Worm (Caenorhabditis elegans) whole organism, dauer: ENCODE data around the gene F20G2.5.

Source experiments
- unc-62 ChIP-seq: sonication (generic microtip); optimal IDR thresholded peaks from 2 replicates; lab custom pipeline; 2017; ENCODE audit warnings: missing biosample characterization, missing genetic modification reagents, missing genetic modification characterization

F20G2.5 gene

ce11 chrV:13768941-13769436 lies 2.3 kb upstream of the F20G2.5 start, which contains the start of gene nas-24:
TSS of gene nas-24 (plus strand) at chrV:13769386.
- TF ChIP-seq unc-62 (GFP tag; lab: Kevin White, UChicago) = no peak

ce11 chrV:13775529-13775928 lies 4.2 kb downstream of the F20G2.5 start, which contains the start of gene F53C11.1:
TSS of gene F53C11.1 (plus strand) at chrV:13775796.
- TF ChIP-seq unc-62 (GFP tag; lab: Kevin White, UChicago) = no peak

- no peak for TF ChIP-seq unc-62 (GFP tag; lab: Kevin White, UChicago)
These were observed 6.5 kb downstream of the F20G2.5 start, which contains the start of gene F53C11.9 for ce11 chrV:13777857-13778256. TSS of gene F53C11.9 (plus strand) at chrV:13778015.

ce11 chrV:13780902-13781301 lies 9.6 kb downstream of the F20G2.5 start:
- TF ChIP-seq unc-62 (GFP tag; lab: Kevin White, UChicago) = no peak

DNA sequence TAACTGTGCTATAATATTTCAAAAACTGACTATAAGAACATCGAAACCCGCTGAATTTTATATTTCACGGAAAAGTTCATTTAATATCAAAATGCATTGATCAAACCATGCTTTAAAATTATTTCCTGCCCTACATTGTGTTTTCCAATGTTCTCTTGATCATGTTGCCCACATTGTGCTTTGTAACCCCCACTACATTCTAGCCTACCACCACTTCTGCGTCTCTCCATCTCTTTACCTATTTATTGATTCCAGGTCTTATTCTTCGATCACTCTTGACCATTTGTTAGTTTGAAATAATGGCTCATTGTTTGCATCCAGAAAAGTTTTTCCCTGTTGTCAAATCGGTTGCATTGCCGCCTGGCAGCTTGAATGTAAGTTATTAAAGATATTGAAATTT lies 10.9 kb downstream of the F20G2.5 start, which contains the start of gene decr-1.1:
Gene decr-1.1 (plus strand): TSS at position 210 of the 400 bp plus-strand sequence.
- no peak for TF ChIP-seq unc-62 (GFP tag; lab: Kevin White, UChicago)

DNA sequence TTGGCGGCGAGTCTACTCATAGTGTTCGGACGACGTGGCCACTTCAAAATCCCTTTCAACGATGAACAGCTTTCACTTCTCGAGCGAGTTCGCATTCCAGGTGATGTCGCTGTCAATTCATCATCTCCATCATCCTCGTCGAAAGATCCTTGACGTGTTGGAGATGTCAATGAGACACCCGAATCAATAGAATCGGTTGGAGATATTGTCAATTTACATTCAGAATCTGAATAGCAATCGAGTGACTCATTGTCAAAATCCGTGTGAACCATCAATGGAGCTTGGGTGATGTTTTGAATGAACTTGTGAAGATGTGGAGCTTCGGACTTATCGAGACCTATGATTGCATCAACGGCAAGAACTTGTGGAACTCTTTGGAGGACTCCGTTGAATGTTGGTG lies 14.5 kb downstream of the F20G2.5 start:
- no peak for TF ChIP-seq unc-62 (GFP tag; lab: Kevin White, UChicago)

ce11 chrV:13787225-13787898 lies 16.1 kb downstream of the F20G2.5 start, which contains the start of the genes F53C11.4 and F53C11.5:
TSS of gene F53C11.4 (minus strand) at chrV:13787352.
TSS of gene F53C11.5 (plus strand) at chrV:13787549.
- no peak for TF ChIP-seq unc-62 (GFP tag; lab: Kevin White, UChicago)

DNA sequence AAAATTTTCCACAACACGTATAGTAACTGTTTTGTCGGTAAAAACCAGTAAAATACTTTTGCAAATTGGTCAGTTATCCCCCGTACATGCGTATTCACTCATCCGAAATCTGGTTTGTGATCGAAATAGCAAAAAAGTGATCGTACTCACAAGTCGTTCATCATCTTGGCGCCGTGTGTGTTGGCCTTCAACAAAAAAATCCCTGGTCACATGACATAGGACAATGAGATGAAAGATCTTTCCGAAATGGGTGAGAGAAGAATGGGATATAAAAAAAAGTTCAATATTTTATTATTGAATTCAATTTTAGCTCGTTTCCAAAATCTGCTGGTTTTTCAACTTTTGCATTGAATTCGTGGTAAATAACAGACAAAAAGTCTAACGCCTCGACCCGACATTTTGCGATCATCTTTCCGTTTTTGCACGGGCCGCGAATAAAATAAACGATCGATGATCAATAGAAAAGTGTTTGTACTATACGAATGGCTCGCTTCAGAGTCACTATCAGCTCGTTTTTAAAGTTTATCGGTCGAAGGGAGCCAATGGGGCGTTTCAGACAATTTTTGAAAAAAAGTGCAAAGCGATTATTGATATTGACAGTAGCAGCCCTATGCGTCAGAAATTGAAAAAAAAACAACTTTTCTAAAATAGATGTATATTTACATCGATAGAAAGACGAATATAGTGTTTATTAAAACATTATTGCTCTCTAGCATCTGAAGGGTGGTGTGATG lies 16.8 kb downstream of the F20G2.5 start:
- TF ChIP-seq unc-62 (GFP tag; lab: Kevin White, UChicago) = no peak

DNA sequence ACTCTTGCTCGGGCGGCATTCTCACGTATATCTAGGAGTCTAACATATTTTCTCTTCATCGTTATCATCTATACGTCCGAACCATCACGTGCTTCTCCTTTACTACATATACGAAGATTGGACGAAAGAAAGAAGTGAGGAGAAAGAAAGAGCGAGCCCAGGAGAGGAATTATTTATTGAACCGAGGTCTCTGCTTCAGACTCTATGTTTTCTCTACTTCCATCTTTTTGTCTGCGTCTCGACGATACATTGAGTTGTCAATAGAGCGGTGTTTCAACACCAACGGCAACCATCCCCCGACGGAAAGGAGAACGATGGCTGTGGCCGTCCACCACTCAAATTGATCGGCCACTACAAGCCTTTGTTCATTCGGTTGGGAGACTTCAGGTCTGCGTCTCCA lies 18.1 kb downstream of the F20G2.5 start:
- no peak for TF ChIP-seq unc-62 (GFP tag; lab: Kevin White, UChicago)

DNA sequence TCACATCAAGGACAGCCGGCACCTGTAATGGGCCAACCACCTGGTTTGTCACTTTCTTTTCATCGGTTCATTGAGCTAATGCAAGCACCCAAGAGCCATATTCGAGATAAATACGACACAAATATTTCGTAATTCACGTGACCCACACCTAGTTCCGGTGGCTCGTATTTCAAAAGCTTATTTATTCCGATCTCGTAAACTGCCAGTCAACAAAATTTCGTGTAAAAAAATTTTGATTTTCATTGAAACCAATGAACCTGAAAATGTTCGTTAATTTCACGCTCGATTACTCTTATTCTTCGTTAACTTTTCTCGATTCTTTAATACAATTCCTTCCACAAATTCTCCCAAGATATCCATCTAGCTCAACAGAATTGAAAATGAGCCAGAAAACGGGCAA lies 18.8 kb downstream of the F20G2.5 start:
- TF ChIP-seq unc-62 (GFP tag; lab: Kevin White, UChicago) = no peak

DNA sequence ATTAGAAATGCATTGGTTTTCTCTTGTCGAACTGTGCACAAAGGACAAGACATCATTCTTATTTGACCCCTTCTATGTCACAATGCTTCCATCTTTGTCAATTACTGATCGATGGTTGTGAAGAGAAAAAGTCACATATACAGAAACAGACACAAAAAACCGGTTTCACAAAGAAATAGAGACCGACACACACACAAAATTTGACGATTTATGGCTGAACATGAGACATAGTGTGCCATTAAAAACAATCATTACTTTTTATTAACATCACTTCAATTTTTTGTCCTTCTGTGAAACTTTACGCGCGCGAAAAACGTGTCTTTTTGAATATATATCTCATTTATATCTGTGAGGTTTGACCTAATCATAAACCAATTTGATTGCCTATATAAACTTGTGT lies 19.2 kb downstream of the F20G2.5 start:
- no peak for TF ChIP-seq unc-62 (GFP tag; lab: Kevin White, UChicago)

DNA sequence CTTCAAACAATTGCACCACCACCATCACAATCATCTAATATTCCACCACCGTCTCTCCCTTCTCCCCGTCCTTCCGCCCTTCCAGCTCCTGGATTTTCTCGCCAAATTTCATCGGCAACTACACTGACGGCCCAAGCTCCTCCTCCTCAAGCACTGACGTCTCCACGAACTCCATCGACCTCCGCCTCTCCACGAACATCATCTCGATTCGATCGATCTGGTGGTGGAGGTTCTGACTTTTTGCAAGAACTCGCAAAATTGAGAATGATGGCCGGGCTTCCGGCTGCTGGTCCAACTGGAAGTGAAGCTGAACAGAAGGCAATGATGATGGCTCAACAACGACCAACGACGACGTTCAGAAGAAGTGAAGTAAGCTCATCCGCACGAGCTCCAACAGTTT lies 22.7 kb downstream of the F20G2.5 start:
- no peak for TF ChIP-seq unc-62 (GFP tag; lab: Kevin White, UChicago)

DNA sequence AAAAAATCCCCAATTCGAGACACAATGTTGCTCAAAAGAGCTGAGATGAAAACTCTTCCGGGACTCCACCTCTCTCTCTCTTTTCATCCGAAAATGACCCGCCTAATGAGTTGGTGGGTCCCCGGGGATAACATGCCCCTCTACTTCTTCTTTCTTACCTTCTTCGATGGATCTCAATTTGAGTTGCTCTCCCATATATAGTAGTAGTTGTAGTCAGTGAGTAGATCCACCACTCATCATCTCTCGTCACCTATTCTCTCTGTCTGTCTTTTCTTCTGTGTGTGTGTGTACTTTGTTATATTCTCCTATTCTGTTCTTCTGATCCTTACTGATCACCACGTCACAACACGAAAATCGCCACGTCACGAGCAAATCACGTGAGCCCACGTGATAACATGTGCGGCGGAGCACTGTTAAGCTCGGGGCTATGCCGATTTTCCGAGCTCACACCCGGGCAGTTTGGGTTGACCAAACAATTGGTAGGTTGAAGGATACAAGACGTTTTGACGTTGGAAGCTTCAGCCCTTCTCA lies 25.0 kb downstream of the F20G2.5 start, which contains the start of gene twk-32:
Gene twk-32 (plus strand): TSS at position 396 of the 531 bp plus-strand sequence.
- TF ChIP-seq unc-62 (GFP tag; lab: Kevin White, UChicago) = no peak

ce11 chrV:13799190-13799589 lies 27.9 kb downstream of the F20G2.5 start:
- no peak for TF ChIP-seq unc-62 (GFP tag; lab: Kevin White, UChicago)

- no peak for TF ChIP-seq unc-62 (GFP tag; lab: Kevin White, UChicago)
These were observed 32.6 kb downstream of the F20G2.5 start, which contains the start of gene swan-2 for ce11 chrV:13803902-13804301. TSS of gene swan-2 (minus strand) at chrV:13804281.

- no peak for TF ChIP-seq unc-62 (GFP tag; lab: Kevin White, UChicago)
These were observed 35.9 kb downstream of the F20G2.5 start, which contains the start of gene swan-1 for ce11 chrV:13807232-13807631. TSS of gene swan-1 (minus strand) at chrV:13807237.
